Worm (Caenorhabditis elegans) whole organism, L4/young adult: ENCODE results near the gene F09E10.7.

Source experiments
- W03F9.2 ChIP-seq: fragments of 150-350 bp; optimal IDR thresholded peaks from 2 replicates; lab custom pipeline; 2014; ENCODE audit warnings: missing biosample characterization, missing genetic modification characterization
- dao-5 ChIP-seq: sonication (generic microtip); optimal IDR thresholded peaks from 2 replicates; lab custom pipeline; 2016; ENCODE audit warnings: missing genotype, missing genetic modification characterization, moderate library complexity, missing compliant biosample characterization
- him-1 ChIP-seq: sonication (generic microtip); optimal IDR thresholded peaks from 2 replicates; lab custom pipeline; 2016; ENCODE audit warnings: missing genotype, missing genetic modification reagents, missing genetic modification characterization, missing compliant biosample characterization

DNA sequence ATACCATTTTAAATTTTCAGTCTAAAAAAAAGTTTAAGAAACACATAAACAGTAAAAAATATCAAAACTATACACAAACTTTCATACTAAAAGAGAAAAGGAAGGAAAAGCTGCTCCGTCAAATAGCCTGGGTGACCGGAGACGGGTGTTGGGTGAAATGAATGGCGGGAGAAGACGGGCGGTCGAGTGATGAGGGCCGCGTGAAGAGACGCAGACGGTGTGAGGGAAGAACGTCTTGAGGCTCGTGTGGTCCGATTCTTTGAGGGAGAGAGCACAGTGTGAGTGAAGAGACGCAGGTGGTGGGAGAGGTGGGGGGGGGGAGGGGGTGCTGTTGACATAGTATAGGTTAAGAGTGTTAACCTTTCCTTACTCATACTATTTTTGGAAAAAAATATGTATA is 27.4 kb upstream of the F09E10.7 start:
- no peak for TF ChIP-seq W03F9.2 (tag; lab: Kevin White, UChicago)
- TF ChIP-seq him-1 (tag; lab: Kevin White, UChicago), result peak; percentile 37
- TF ChIP-seq dao-5, result no peak
